Worm (Caenorhabditis elegans): Measurements from ENCODE around the gene nspc-16.

- TF ChIP-seq lsy-2 (tag; optimal IDR thresholded peaks at IDR 0.05) (no peak), ztf-11 (tag; optimal IDR thresholded peaks at IDR 0.05) (no peak), nhr-77 (tag; optimal IDR thresholded peaks at IDR 0.05) (no peak), aha-1 (tag; optimal IDR thresholded peaks at IDR 0.05) (no peak), elt-3 (tag; optimal IDR thresholded peaks at IDR 0.05) (no peak), fos-1 (tag; optimal IDR thresholded peaks at IDR 0.05) (no peak), nhr-47 (tag; optimal IDR thresholded peaks at IDR 0.05) (no peak), nhr-12 (tag; optimal IDR thresholded peaks at IDR 0.05) (no peak), lin-39 (tag; optimal IDR thresholded peaks at IDR 0.05) (no peak)
Measured at ce11 chrX:14520463-14520862, 2.9 kb upstream of the nspc-16 start, which contains the start of gene D1025.1.
